Fruit fly (Drosophila melanogaster) whole organism: ENCODE results near the gene CG17272.

Experiments
- CG8478 ChIP-seq: fragments of >200 bp; optimal IDR thresholded peaks from 2 replicates; lab custom pipeline; 2018; ENCODE audit warnings: inconsistent platforms
- Dll ChIP-seq: fragments of >200 bp; optimal IDR thresholded peaks from 2 replicates; lab custom pipeline; 2017
- EcR ChIP-seq, 2 experiments: fragments of >200 bp; optimal IDR thresholded peaks; 2 replicates each; lab custom pipeline; 2017; ENCODE audit warnings: missing biosample characterization in 2 of 2, missing genetic modification characterization in 2 of 2, missing genetic modification reagents in 2 of 2
- pan ChIP-seq: fragments of >200 bp; optimal IDR thresholded peaks from 2 replicates; lab custom pipeline; 2017
- psq ChIP-seq: fragments of >200 bp; optimal IDR thresholded peaks from 2 replicates; lab custom pipeline; 2017
- usp ChIP-seq: fragments of >200 bp; optimal IDR thresholded peaks from 2 replicates; lab custom pipeline; 2017; ENCODE audit warnings: missing biosample characterization, missing genetic modification characterization, mixed read lengths

CG17272 gene

DNA sequence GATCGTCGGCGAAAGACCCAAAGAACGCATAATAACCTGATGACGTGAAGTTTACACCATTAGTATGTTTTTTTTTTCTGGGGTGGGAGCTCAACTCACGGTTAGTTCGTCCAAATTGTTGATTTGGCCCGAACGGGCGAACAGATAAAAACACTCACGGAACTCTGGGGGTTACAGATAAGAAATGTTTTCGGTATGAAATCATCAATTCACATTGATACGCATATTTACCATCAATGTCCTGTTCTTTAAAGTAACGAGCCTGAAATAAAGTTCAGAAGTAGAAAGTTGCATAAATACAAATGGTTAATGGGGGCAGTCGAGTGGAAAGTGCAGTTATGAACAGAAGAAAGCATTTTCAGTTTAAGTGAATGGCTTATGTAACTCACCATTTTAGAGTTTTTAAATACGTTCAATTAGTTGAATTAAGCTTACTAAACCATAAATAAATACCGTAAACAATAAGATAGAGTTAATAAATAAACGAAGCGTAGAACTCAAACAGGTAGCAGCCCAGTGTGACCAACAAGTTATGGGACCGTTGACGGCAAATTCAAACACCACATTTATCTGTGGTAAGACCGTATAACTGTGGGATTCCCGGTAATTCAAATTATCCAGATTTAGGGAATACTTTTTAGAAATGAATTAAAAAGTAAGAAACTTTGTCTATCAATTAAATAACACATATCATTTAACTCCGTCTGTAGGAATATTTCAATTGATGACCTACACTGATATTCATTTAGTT, at the start of gene CG17272:
Gene CG17272, minus strand, starts transcription at position 536 of the 751 bp plus-strand sequence.
- no peak for TF ChIP-seq usp (GFP tag; lab: Kevin White, UChicago)
- no peak for TF ChIP-seq psq (lab: Kevin White, UChicago)
- TF ChIP-seq CG8478 (lab: Kevin White, UChicago) = no peak
- TF ChIP-seq Dll (lab: Kevin White, UChicago) = no peak
- no peak for TF ChIP-seq pan (lab: Kevin White, UChicago)
- no peak for TF ChIP-seq EcR (GFP tag; optimal IDR thresholded peaks at IDR 0.05; lab: Kevin White, UChicago)

DNA sequence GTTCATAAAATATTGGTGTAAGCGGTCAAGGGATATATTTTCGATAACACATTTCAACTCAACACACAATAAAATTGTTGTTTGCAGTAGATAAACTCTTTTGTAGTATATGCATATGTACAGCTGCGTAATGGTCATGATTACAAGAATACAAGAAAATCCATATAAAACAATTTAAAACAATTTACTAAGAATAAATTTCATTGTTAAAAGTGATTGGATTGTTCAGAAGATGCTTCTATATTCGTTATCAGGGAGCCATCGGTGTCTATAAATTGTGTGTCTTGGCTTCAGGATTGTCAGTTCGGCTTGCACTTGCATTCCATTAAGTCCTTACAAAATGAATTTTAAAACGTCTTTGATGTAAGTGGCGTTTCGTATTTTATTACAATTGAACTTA, 49.6 kb upstream of the CG17272 start, which contains the start of gene TotB:
Gene TotB, plus strand, starts transcription at position 301 of the 400 bp plus-strand sequence.
- TF ChIP-seq pan (lab: Kevin White, UChicago) = no peak
- no peak for TF ChIP-seq Dll (lab: Kevin White, UChicago)
- TF ChIP-seq psq (lab: Kevin White, UChicago) = no peak

- no peak for TF ChIP-seq Dll (lab: Kevin White, UChicago)
- TF ChIP-seq pan (lab: Kevin White, UChicago) = no peak
- no peak for TF ChIP-seq CG8478 (lab: Kevin White, UChicago)
- TF ChIP-seq psq (lab: Kevin White, UChicago) = no peak
- no peak for TF ChIP-seq usp (GFP tag; lab: Kevin White, UChicago)
- TF ChIP-seq EcR (GFP tag; optimal IDR thresholded peaks at IDR 0.05; lab: Kevin White, UChicago) = no peak
These were observed 48.6 kb upstream of the CG17272 start, which contains the start of gene TotC for dm6 chr3R:20872688-20873087. Gene TotC (plus strand): TSS chr3R:20872988.

DNA sequence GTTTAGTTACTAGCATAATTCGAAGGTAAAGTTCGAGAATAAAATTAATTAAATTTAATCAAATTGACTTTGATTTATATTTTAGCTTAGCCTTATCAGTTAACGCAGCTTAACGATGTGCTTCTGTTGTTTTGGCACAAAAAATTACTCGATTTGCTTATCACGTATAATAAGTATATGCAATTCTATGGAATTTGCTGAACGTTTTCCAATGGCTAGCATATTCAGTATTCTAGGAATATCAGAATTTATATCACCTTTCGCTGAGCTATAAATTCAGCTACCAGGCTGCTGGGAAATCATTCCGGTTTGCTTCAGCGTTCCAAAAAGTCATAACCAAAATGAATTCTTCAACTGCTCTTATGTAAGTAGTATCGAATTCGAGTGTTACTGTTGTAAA, 46.7 kb upstream of the CG17272 start, which contains the start of gene TotA:
Gene TotA, plus strand, starts transcription at position 301 of the 400 bp plus-strand sequence.
- TF ChIP-seq CG8478 (lab: Kevin White, UChicago) = no peak
- no peak for TF ChIP-seq EcR (GFP tag; optimal IDR thresholded peaks at IDR 0.05; lab: Kevin White, UChicago)
- TF ChIP-seq usp (GFP tag; lab: Kevin White, UChicago) = no peak
- TF ChIP-seq pan (lab: Kevin White, UChicago) = no peak
- TF ChIP-seq psq (lab: Kevin White, UChicago) = no peak

- TF ChIP-seq EcR (GFP tag; optimal IDR thresholded peaks at IDR 0.05; lab: Kevin White, UChicago) (no peak), pan (lab: Kevin White, UChicago) (no peak), psq (lab: Kevin White, UChicago) (no peak), usp (GFP tag; lab: Kevin White, UChicago) (no peak), CG8478 (lab: Kevin White, UChicago) (no peak), Dll (lab: Kevin White, UChicago) (no peak)
These were observed 42.2 kb upstream of the CG17272 start, which contains the start of gene KaiR1D for dm6 chr3R:20866204-20866603. Gene KaiR1D (minus strand): TSS chr3R:20866231.

DNA sequence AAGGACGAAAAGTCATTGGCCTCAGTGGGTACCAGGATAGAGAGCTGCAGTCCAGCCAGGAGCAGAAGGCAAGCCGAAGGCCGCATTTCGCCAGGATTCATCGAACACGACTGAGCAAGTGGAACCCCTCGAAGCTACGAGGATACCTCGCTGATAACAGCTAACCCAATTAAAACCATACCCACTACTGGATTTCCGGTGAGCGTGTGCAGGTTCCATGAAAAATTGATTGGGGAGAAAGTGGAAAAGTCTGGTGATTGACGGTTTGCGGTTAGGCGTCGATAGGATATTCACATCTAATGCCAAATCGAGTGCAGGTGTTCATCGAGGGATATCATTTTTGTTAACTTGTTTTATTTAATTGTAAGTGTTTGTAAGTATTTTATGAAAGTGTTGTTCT, 35.8 kb upstream of the CG17272 start, which contains the start of gene Ir93a:
Gene Ir93a, minus strand, starts transcription at position 101 of the 400 bp plus-strand sequence.
- no peak for TF ChIP-seq psq (lab: Kevin White, UChicago)
- TF ChIP-seq usp (GFP tag; lab: Kevin White, UChicago) = no peak
- no peak for TF ChIP-seq CG8478 (lab: Kevin White, UChicago)
- no peak for TF ChIP-seq Dll (lab: Kevin White, UChicago)
- no peak for TF ChIP-seq EcR (GFP tag; optimal IDR thresholded peaks at IDR 0.05; lab: Kevin White, UChicago)
- no peak for TF ChIP-seq pan (lab: Kevin White, UChicago)

- TF ChIP-seq EcR (GFP tag; optimal IDR thresholded peaks at IDR 0.05; lab: Kevin White, UChicago) (no peak), psq (lab: Kevin White, UChicago) (no peak)
These were observed 26.5 kb upstream of the CG17272 start, which contains the start of gene RpS30 for dm6 chr3R:20850395-20851039. Gene RpS30 (plus strand): TSS chr3R:20850516.

DNA sequence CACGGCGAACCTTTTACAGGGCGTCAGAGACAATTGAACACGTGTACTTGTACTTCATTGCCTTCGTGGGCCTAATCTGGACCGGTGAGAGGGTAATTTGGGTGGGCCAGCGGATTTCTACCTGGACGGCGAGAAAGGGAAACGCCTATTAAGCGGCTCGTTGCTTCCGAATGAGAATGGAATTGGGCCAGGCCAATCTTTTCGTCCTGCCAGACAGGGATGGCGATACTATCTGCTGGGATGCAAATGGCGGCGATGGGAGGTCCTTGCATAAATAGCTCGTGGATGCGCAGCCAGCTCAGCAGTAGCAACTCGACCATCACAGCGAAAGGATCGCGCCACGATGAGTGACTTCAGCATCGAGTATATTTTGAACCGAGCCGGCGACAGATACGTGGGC, 22.7 kb upstream of the CG17272 start, which contains the start of gene CG15696:
Gene CG15696, plus strand, starts transcription at position 301 of the 400 bp plus-strand sequence.
- no peak for TF ChIP-seq psq (lab: Kevin White, UChicago)
- no peak for TF ChIP-seq usp (GFP tag; lab: Kevin White, UChicago)
- TF ChIP-seq EcR (GFP tag; optimal IDR thresholded peaks at IDR 0.05; lab: Kevin White, UChicago) = no peak
- TF ChIP-seq CG8478 (lab: Kevin White, UChicago) = no peak
- TF ChIP-seq Dll (lab: Kevin White, UChicago) = no peak
- no peak for TF ChIP-seq pan (lab: Kevin White, UChicago)

DNA sequence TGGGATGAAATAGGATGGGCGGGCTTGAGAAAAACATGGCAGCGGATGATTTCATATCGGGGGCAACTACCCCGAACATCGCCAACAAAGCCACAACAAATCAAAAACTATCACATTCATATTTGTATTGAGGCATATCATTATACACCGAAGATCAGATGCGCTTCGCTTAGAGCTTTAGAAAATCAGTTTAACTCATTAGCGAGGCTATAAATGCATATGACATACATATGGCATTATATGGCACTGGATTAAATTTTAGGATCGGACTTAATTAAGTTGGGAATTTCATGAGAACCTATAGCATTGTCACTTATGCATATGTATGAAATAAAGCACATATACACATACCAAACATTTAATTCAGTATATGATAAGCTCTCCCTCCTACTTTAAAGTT, 22.3 kb upstream of the CG17272 start:
- TF ChIP-seq CG8478 (lab: Kevin White, UChicago) = no peak
- no peak for TF ChIP-seq pan (lab: Kevin White, UChicago)
- no peak for TF ChIP-seq usp (GFP tag; lab: Kevin White, UChicago)
- TF ChIP-seq psq (lab: Kevin White, UChicago) = no peak
- TF ChIP-seq Dll (lab: Kevin White, UChicago) = no peak
- no peak for TF ChIP-seq EcR (GFP tag; optimal IDR thresholded peaks at IDR 0.05; lab: Kevin White, UChicago)

dm6 chr3R:20845493-20845892, 21.5 kb upstream of the CG17272 start:
- TF ChIP-seq EcR (GFP tag; optimal IDR thresholded peaks at IDR 0.05; lab: Kevin White, UChicago) = no peak
- no peak for TF ChIP-seq pan (lab: Kevin White, UChicago)
- no peak for TF ChIP-seq psq (lab: Kevin White, UChicago)
- no peak for TF ChIP-seq Dll (lab: Kevin White, UChicago)

dm6 chr3R:20841840-20842239, 17.8 kb upstream of the CG17272 start, which contains the start of gene CG15695:
Gene CG15695 (plus strand): TSS chr3R:20842140.
- no peak for TF ChIP-seq psq (lab: Kevin White, UChicago)
- no peak for TF ChIP-seq usp (GFP tag; lab: Kevin White, UChicago)
- TF ChIP-seq pan (lab: Kevin White, UChicago) = no peak
- no peak for TF ChIP-seq Dll (lab: Kevin White, UChicago)
- TF ChIP-seq CG8478 (lab: Kevin White, UChicago) = no peak
- no peak for TF ChIP-seq EcR (GFP tag; optimal IDR thresholded peaks at IDR 0.05; lab: Kevin White, UChicago)
